Fruit fly (Drosophila melanogaster): Measurements from ENCODE around the gene mura.
A peak's percentile ranks its signal among the peaks of the same experiment; 100 is the strongest.

Gene mura

dm6 chr3R:9577382-9578137 is 26.0 kb upstream of the mura start, which contains the start of the genes Kap-alpha3 and Son (continued):
- peak; percentile 79 for TF ChIP-seq CG8290 (GFP tag; optimal IDR thresholded peaks at IDR 0.05)
- peak; percentile 79 to 95 for TF ChIP-seq CG8290 (tag; optimal IDR thresholded peaks at IDR 0.05)
- peak; percentile 77 for TF ChIP-seq CG32767 (GFP tag; IDR thresholded peaks at IDR 0.05)
- TF ChIP-seq CG14014 (GFP tag; IDR thresholded peaks at IDR 0.05), result peak; percentile 86
- peak; percentile 90 for TF ChIP-seq wek (GFP tag; optimal IDR thresholded peaks at IDR 0.05)
- TF ChIP-seq CG4707 (GFP tag; optimal IDR thresholded peaks at IDR 0.05), result peak; percentile 91
- peak; percentile 78 for TF ChIP-seq Bgb (GFP tag; IDR thresholded peaks at IDR 0.05; ENCODE audit: partially characterized antibody)
- peak; percentile 99 for TF ChIP-seq sens (GFP tag)
- peak; percentile 74; the same call in 1 of the 2 replicates for TF ChIP-seq wdn (GFP tag; IDR thresholded peaks at IDR 0.05)
- TF ChIP-seq CG13894 (tag; optimal IDR thresholded peaks at IDR 0.05), result peak; percentile 91
- peak; percentile 89 for TF ChIP-seq CG8924 (tag; optimal IDR thresholded peaks at IDR 0.05)
- TF ChIP-seq Hr39 (optimal IDR thresholded peaks at IDR 0.05), result no peak
- TF ChIP-seq tup (GFP tag; optimal IDR thresholded peaks at IDR 0.05), result peak; percentile 86
- peak; percentile 85 for TF ChIP-seq CG31224 (GFP tag; IDR thresholded peaks at IDR 0.05)
- peak; percentile 84 for TF ChIP-seq pfk (GFP tag; optimal IDR thresholded peaks at IDR 0.05)
- TF ChIP-seq CG2120 (GFP tag; optimal IDR thresholded peaks at IDR 0.05), result peak; percentile 93
- TF ChIP-seq luna (GFP tag; optimal IDR thresholded peaks at IDR 0.05), result peak; percentile 63
- peak; percentile 90 for TF ChIP-seq Atf-2 (GFP tag; optimal IDR thresholded peaks at IDR 0.05)
- peak; percentile 92 for TF ChIP-seq NK7.1 (GFP tag; optimal IDR thresholded peaks at IDR 0.05)
- peak; percentile 94 for TF ChIP-seq CG3281 (GFP tag; optimal IDR thresholded peaks at IDR 0.05)
- peak; percentile 85 for TF ChIP-seq dmrt99B (tag; optimal IDR thresholded peaks at IDR 0.05)
- TF ChIP-seq CG10431 (GFP tag; optimal IDR thresholded peaks at IDR 0.05), result peak; percentile 92
- peak; percentile 97 for TF ChIP-seq HLHmδ (GFP tag; optimal IDR thresholded peaks at IDR 0.05)
- TF ChIP-seq CG11398 (GFP tag; optimal IDR thresholded peaks at IDR 0.05), result peak; percentile 87
- TF ChIP-seq CG8089 (GFP tag; optimal IDR thresholded peaks at IDR 0.05), result peak; percentile 93
- TF ChIP-seq CG9609 (GFP tag; optimal IDR thresholded peaks at IDR 0.05), result peak; percentile 94
- peak; percentile 47; the same call in 1 of the 2 replicates for TF ChIP-seq Drgx (GFP tag; IDR thresholded peaks at IDR 0.05)
- TF ChIP-seq corto (GFP tag; optimal IDR thresholded peaks at IDR 0.05), result peak; percentile 29
- TF ChIP-seq CG5245 (GFP tag; optimal IDR thresholded peaks at IDR 0.05), result peak; percentile 88
- no peak for TF ChIP-seq abd-A (tag; optimal IDR thresholded peaks at IDR 0.05)
- peak; percentile 84 for TF ChIP-seq CG8388 (GFP tag; optimal IDR thresholded peaks at IDR 0.05)
- TF ChIP-seq scrt (GFP tag; optimal IDR thresholded peaks at IDR 0.05), result peak; percentile 85
- peak; percentile 100 for TF ChIP-seq trem (tag; optimal IDR thresholded peaks at IDR 0.05)
- peak; percentile 90 for TF ChIP-seq Atf3 (GFP tag; optimal IDR thresholded peaks at IDR 0.05)
- TF ChIP-seq her (GFP tag; optimal IDR thresholded peaks at IDR 0.05), result peak; percentile 88
- peak; percentile 77 for TF ChIP-seq sd (tag; optimal IDR thresholded peaks at IDR 0.05)
- TF ChIP-seq CG30020 (tag; optimal IDR thresholded peaks at IDR 0.05), result peak; percentile 89
- TF ChIP-seq CG13624 (GFP tag; optimal IDR thresholded peaks at IDR 0.05), result peak; percentile 98
- TF ChIP-seq tx (GFP tag; optimal IDR thresholded peaks at IDR 0.05), result peak; percentile 82
- TF ChIP-seq CG10654 (GFP tag; optimal IDR thresholded peaks at IDR 0.05), result peak; percentile 90
- TF ChIP-seq Nf-YA (GFP tag; IDR thresholded peaks at IDR 0.05), result peak; percentile 61; the same call in 1 of the 2 replicates
- TF ChIP-seq CG7372 (GFP tag; IDR thresholded peaks at IDR 0.05), result peak; percentile 88
- peak; percentile 87 for TF ChIP-seq CG11504 (tag; optimal IDR thresholded peaks at IDR 0.05)
- TF ChIP-seq CG12391 (tag; optimal IDR thresholded peaks at IDR 0.05), result peak; percentile 94
- TF ChIP-seq GATAe (GFP tag; conservative IDR thresholded peaks at IDR 0.05), result peak; percentile 62; the same call in 1 of the 2 replicates
- peak; percentile 80 for TF ChIP-seq CG18011 (GFP tag; optimal IDR thresholded peaks at IDR 0.05)
- peak; percentile 86 for TF ChIP-seq CG1602 (GFP tag; optimal IDR thresholded peaks at IDR 0.05)
- peak; percentile 94 for TF ChIP-seq CG18599 (GFP tag; optimal IDR thresholded peaks at IDR 0.05)
- peak; percentile 35; the same call in 1 of the 2 replicates for TF ChIP-seq Gsc (GFP tag; IDR thresholded peaks at IDR 0.05)
